Worm (Caenorhabditis elegans) whole organism, late embryonic: ENCODE results near the gene srx-2.

Source experiments
- C08G9.2 ChIP-seq: sonication (generic microtip); optimal IDR thresholded peaks from 2 replicates; lab custom pipeline; 2016; ENCODE audit warnings: mild to moderate bottlenecking, missing genetic modification characterization, moderate library complexity, missing compliant biosample characterization
- C38D4.7 ChIP-seq: fragments of 200-800 bp; sonication (Bioruptor generic); optimal IDR thresholded peaks from 2 replicates; lab custom pipeline; 2018; ENCODE audit warnings: mild to moderate bottlenecking, missing genetic modification characterization, moderate library complexity, missing compliant biosample characterization
- F13H6.1 ChIP-seq: sonication (generic microtip); optimal IDR thresholded peaks from 2 replicates; lab custom pipeline; 2016; ENCODE audit warnings: missing genetic modification characterization, missing compliant biosample characterization
- K09A11.1 ChIP-seq: sonication (generic microtip); optimal IDR thresholded peaks from 2 replicates; lab custom pipeline; 2017; ENCODE audit warnings: antibody characterized with exemption, mild to moderate bottlenecking, missing genetic modification characterization, missing compliant biosample characterization; ENCODE audit not compliant: insufficient read depth
- T23F11.4 ChIP-seq: fragments of 200-800 bp; sonication (Bioruptor generic); optimal IDR thresholded peaks from 2 replicates; lab custom pipeline; 2018; ENCODE audit warnings: mild to moderate bottlenecking, missing genetic modification characterization, missing compliant biosample characterization
- Y22D7AL.16 ChIP-seq: sonication (generic microtip); optimal IDR thresholded peaks from 2 replicates; lab custom pipeline; 2016; ENCODE audit warnings: missing genetic modification characterization, missing compliant biosample characterization
- ama-1 ChIP-seq: fragments of 150-350 bp; optimal IDR thresholded peaks from 2 replicates; lab custom pipeline; 2014
- ceh-14 ChIP-seq: sonication (generic microtip); optimal IDR thresholded peaks from 2 replicates; lab custom pipeline; 2016; ENCODE audit warnings: missing genotype, missing genetic modification characterization, missing compliant biosample characterization
- ceh-19 ChIP-seq: fragments of 200-800 bp; sonication (Bioruptor generic); optimal IDR thresholded peaks from 2 replicates; lab custom pipeline; 2018; ENCODE audit warnings: mild to moderate bottlenecking, missing genetic modification characterization, missing compliant biosample characterization
- ceh-2 ChIP-seq: sonication (generic microtip); optimal IDR thresholded peaks from 2 replicates; lab custom pipeline; 2016; ENCODE audit warnings: missing genotype, missing genetic modification characterization, missing compliant biosample characterization
- ceh-24 ChIP-seq: sonication (generic microtip); optimal IDR thresholded peaks from 2 replicates; lab custom pipeline; 2016; ENCODE audit warnings: mild to moderate bottlenecking, missing genetic modification characterization, missing compliant biosample characterization
- ceh-31 ChIP-seq: sonication (generic microtip); optimal IDR thresholded peaks from 2 replicates; lab custom pipeline; 2016; ENCODE audit warnings: missing genetic modification characterization, missing compliant biosample characterization
- ceh-34 ChIP-seq: sonication (generic microtip); optimal IDR thresholded peaks from 2 replicates; lab custom pipeline; 2016; ENCODE audit warnings: mild to moderate bottlenecking, missing genetic modification characterization, missing compliant biosample characterization
- ceh-45 ChIP-seq: fragments of 200-800 bp; sonication (Bioruptor generic); IDR thresholded peaks from 2 replicates; pipeline ENCODE4 v1.3.6; 2022; ENCODE audit warnings: missing genetic modification reagents, missing genetic modification characterization, missing compliant biosample characterization
- ceh-48 ChIP-seq: sonication (generic microtip); optimal IDR thresholded peaks from 2 replicates; lab custom pipeline; 2016; ENCODE audit warnings: missing genetic modification characterization, inconsistent platforms, missing compliant biosample characterization
- ceh-9 ChIP-seq: sonication (generic microtip); optimal IDR thresholded peaks from 2 replicates; lab custom pipeline; 2016; ENCODE audit warnings: mild to moderate bottlenecking, missing genetic modification characterization, inconsistent platforms, missing compliant biosample characterization
- dmd-4 ChIP-seq: sonication (generic microtip); optimal IDR thresholded peaks from 2 replicates; lab custom pipeline; 2016; ENCODE audit warnings: borderline replicate concordance, missing genetic modification characterization, missing compliant biosample characterization
- dve-1 ChIP-seq: sonication (generic microtip); optimal IDR thresholded peaks from 2 replicates; lab custom pipeline; 2017; ENCODE audit warnings: antibody characterized with exemption, mild to moderate bottlenecking, missing genetic modification characterization, missing compliant biosample characterization
- elt-2 ChIP-seq: sonication (generic microtip); optimal IDR thresholded peaks from 2 replicates; lab custom pipeline; 2016; ENCODE audit warnings: missing genetic modification reagents, missing genetic modification characterization, missing compliant biosample characterization
- ets-4 ChIP-seq: sonication (generic microtip); optimal IDR thresholded peaks from 2 replicates; lab custom pipeline; 2016; ENCODE audit warnings: missing genetic modification characterization, missing compliant biosample characterization
- eyg-1 ChIP-seq: sonication (generic microtip); optimal IDR thresholded peaks from 2 replicates; lab custom pipeline; 2016; ENCODE audit warnings: missing genotype, missing genetic modification characterization, missing compliant biosample characterization
- hlh-13 ChIP-seq: fragments of 200-800 bp; sonication (Bioruptor generic); optimal IDR thresholded peaks from 2 replicates; lab custom pipeline; 2018; ENCODE audit warnings: mild to moderate bottlenecking, missing genetic modification characterization, missing compliant biosample characterization
- hlh-15 ChIP-seq: sonication (generic microtip); optimal IDR thresholded peaks from 2 replicates; lab custom pipeline; 2016; ENCODE audit warnings: missing genetic modification characterization, missing compliant biosample characterization
- hlh-30 ChIP-seq: sonication (generic microtip); optimal IDR thresholded peaks from 2 replicates; lab custom pipeline; 2017; ENCODE audit warnings: antibody characterized with exemption, missing genetic modification characterization, missing compliant biosample characterization; ENCODE audit not compliant: insufficient read depth
- hlh-8 ChIP-seq: sonication (generic microtip); optimal IDR thresholded peaks from 2 replicates; lab custom pipeline; 2016; ENCODE audit warnings: missing genotype, missing genetic modification characterization, missing compliant biosample characterization
- lin-11 ChIP-seq: fragments of 200-800 bp; sonication (Bioruptor generic); optimal IDR thresholded peaks from 2 replicates; lab custom pipeline; 2018; ENCODE audit warnings: mild to moderate bottlenecking, missing genetic modification characterization, missing compliant biosample characterization
- mec-3 ChIP-seq: sonication (generic microtip); optimal IDR thresholded peaks from 2 replicates; lab custom pipeline; 2016; ENCODE audit warnings: borderline replicate concordance, missing genetic modification characterization, missing compliant biosample characterization
- nfya-1 ChIP-seq: sonication (generic microtip); optimal IDR thresholded peaks from 2 replicates; lab custom pipeline; 2017; ENCODE audit warnings: missing genetic modification characterization, mild to moderate bottlenecking, missing compliant biosample characterization, antibody characterized with exemption, moderate library complexity
- nhr-11 ChIP-seq: fragments of 150-350 bp; optimal IDR thresholded peaks from 2 replicates; lab custom pipeline; 2014; ENCODE audit warnings: missing biosample characterization, missing genetic modification characterization
- npax-4 ChIP-seq: sonication (generic microtip); optimal IDR thresholded peaks from 2 replicates; lab custom pipeline; 2016; ENCODE audit warnings: missing genetic modification characterization, missing compliant biosample characterization
- odd-2 ChIP-seq: sonication (generic microtip); optimal IDR thresholded peaks from 2 replicates; lab custom pipeline; 2017; ENCODE audit warnings: antibody characterized with exemption, mild to moderate bottlenecking, missing genetic modification characterization, missing compliant biosample characterization
- pag-3 ChIP-seq: sonication (generic microtip); optimal IDR thresholded peaks from 2 replicates; lab custom pipeline; 2016; ENCODE audit warnings: missing compliant biosample characterization, missing genetic modification characterization, borderline replicate concordance
- pat-9 ChIP-seq: fragments of 200-800 bp; sonication (Bioruptor generic); optimal IDR thresholded peaks from 2 replicates; lab custom pipeline; 2018; ENCODE audit warnings: mild to moderate bottlenecking, missing genetic modification characterization, moderate library complexity, missing compliant biosample characterization
- pax-1 ChIP-seq: fragments of 150-350 bp; optimal IDR thresholded peaks from 2 replicates; lab custom pipeline; 2014; ENCODE audit warnings: missing biosample characterization, missing genetic modification characterization
- pha-2 ChIP-seq: sonication (generic microtip); optimal IDR thresholded peaks from 2 replicates; lab custom pipeline; 2017; ENCODE audit warnings: mild to moderate bottlenecking, missing genetic modification characterization, missing compliant biosample characterization
- pqm-1 ChIP-seq: sonication (generic microtip); optimal IDR thresholded peaks from 2 replicates; lab custom pipeline; 2016; ENCODE audit warnings: missing genetic modification characterization, missing compliant biosample characterization
- pros-1 ChIP-seq: fragments of 150-350 bp; optimal IDR thresholded peaks from 2 replicates; lab custom pipeline; 2014; ENCODE audit warnings: missing biosample characterization, missing genetic modification reagents, missing genetic modification characterization
- ref-2 ChIP-seq: sonication (generic microtip); optimal IDR thresholded peaks from 2 replicates; lab custom pipeline; 2016; ENCODE audit warnings: missing genetic modification characterization, missing compliant biosample characterization
- rnt-1 ChIP-seq: sonication (generic microtip); optimal IDR thresholded peaks from 2 replicates; lab custom pipeline; 2016; ENCODE audit warnings: missing genetic modification characterization, missing compliant biosample characterization
- ttx-3 ChIP-seq: sonication (generic microtip); optimal IDR thresholded peaks from 2 replicates; lab custom pipeline; 2016; ENCODE audit warnings: missing genetic modification reagents, missing genetic modification characterization, missing compliant biosample characterization
- unc-42 ChIP-seq: sonication (generic microtip); optimal IDR thresholded peaks from 2 replicates; lab custom pipeline; 2016; ENCODE audit warnings: missing genotype, missing genetic modification characterization, missing compliant biosample characterization
- unc-86 ChIP-seq: sonication (generic microtip); optimal IDR thresholded peaks from 2 replicates; lab custom pipeline; 2016; ENCODE audit warnings: missing genetic modification characterization, missing compliant biosample characterization
- zip-5 ChIP-seq: sonication (generic microtip); optimal IDR thresholded peaks from 2 replicates; lab custom pipeline; 2016; ENCODE audit warnings: missing genetic modification characterization, missing compliant biosample characterization
- ztf-16 ChIP-seq: sonication (generic microtip); optimal IDR thresholded peaks from 2 replicates; lab custom pipeline; 2017; ENCODE audit warnings: missing genetic modification characterization, missing compliant biosample characterization

Gene srx-2

ce11 chrV:9013765-9014164 is 4.5 kb downstream of the srx-2 start, which contains the start of gene srh-201:
Gene srh-201 (minus strand): TSS chrV:9013865.
- TF ChIP-seq npax-4 (tag; lab: Kevin White, UChicago) (no peak), zip-5 (tag; lab: Kevin White, UChicago) (no peak), F13H6.1 (tag; lab: Kevin White, UChicago) (no peak), nfya-1 (no peak), ceh-9 (no peak), pax-1 (tag; lab: Kevin White, UChicago) (no peak), Y22D7AL.16 (tag; lab: Kevin White, UChicago) (no peak), pqm-1 (tag; lab: Kevin White, UChicago) (no peak), nhr-11 (tag; lab: Kevin White, UChicago) (no peak), dmd-4 (tag; lab: Kevin White, UChicago) (no peak), ttx-3 (tag; lab: Kevin White, UChicago) (no peak), hlh-8 (no peak), hlh-15 (no peak), rnt-1 (tag; lab: Kevin White, UChicago) (no peak), mec-3 (tag; lab: Kevin White, UChicago) (no peak), C08G9.2 (tag; lab: Kevin White, UChicago) (no peak), lin-11 (no peak), unc-86 (tag; lab: Kevin White, UChicago) (no peak), ceh-2 (tag; lab: Kevin White, UChicago) (no peak), ceh-45 (GFP tag; lab: Robert Waterston, UW) (no peak)

- TF ChIP-seq hlh-13: no peak
- no peak for TF ChIP-seq lin-11
- TF ChIP-seq unc-42 (tag; lab: Kevin White, UChicago): no peak
- TF ChIP-seq ceh-48 (tag; lab: Kevin White, UChicago): no peak
- no peak for TF ChIP-seq ceh-34 (tag; lab: Kevin White, UChicago)
- TF ChIP-seq K09A11.1 (tag; lab: Kevin White, UChicago): no peak
- no peak for TF ChIP-seq ceh-24 (tag; lab: Kevin White, UChicago)
- TF ChIP-seq elt-2 (tag; lab: Kevin White, UChicago): no peak
Measured at ce11 chrV:9015540-9015939, 6.3 kb downstream of the srx-2 start, which contains the start of gene srt-18. Gene srt-18 (minus strand): TSS chrV:9015640.

- TF ChIP-seq ceh-14 (tag; lab: Kevin White, UChicago) (no peak), npax-4 (tag; lab: Kevin White, UChicago) (no peak), Y22D7AL.16 (tag; lab: Kevin White, UChicago) (no peak), ceh-19 (no peak), eyg-1 (tag; lab: Kevin White, UChicago) (no peak), odd-2 (tag; lab: Kevin White, UChicago) (no peak), pat-9 (tag; lab: Kevin White, UChicago) (no peak), ama-1 (lab: Kevin White, UChicago) (no peak), hlh-30 (no peak), ets-4 (tag; lab: Kevin White, UChicago) (no peak), C38D4.7 (GFP tag; lab: Kevin White, UChicago) (no peak)
- TF ChIP-seq, all 69 proteins: peak for 0
Measured at ce11 chrV:9016479-9016878, 7.2 kb downstream of the srx-2 start, which contains the start of gene oac-40. Gene oac-40 (plus strand): TSS chrV:9016779.

ce11 chrV:9018871-9019270 is 9.6 kb downstream of the srx-2 start:
- TF ChIP-seq pros-1 (tag; lab: Kevin White, UChicago): no peak
- no peak for TF ChIP-seq hlh-13
- no peak for TF ChIP-seq pha-2 (tag; lab: Kevin White, UChicago)
- TF ChIP-seq ceh-48 (tag; lab: Kevin White, UChicago): no peak
- TF ChIP-seq dve-1 (tag; lab: Kevin White, UChicago): no peak
- no peak for TF ChIP-seq dmd-4 (tag; lab: Kevin White, UChicago)
- TF ChIP-seq nhr-11 (tag; lab: Kevin White, UChicago): no peak
- TF ChIP-seq npax-4 (tag; lab: Kevin White, UChicago): no peak
- TF ChIP-seq T23F11.4 (GFP tag; lab: Kevin White, UChicago): no peak
- no peak for TF ChIP-seq ceh-2 (tag; lab: Kevin White, UChicago)
- TF ChIP-seq pag-3 (tag; lab: Kevin White, UChicago): no peak
- no peak for TF ChIP-seq ztf-16 (tag; lab: Kevin White, UChicago)
- no peak for TF ChIP-seq ceh-31 (tag; lab: Kevin White, UChicago)
- TF ChIP-seq ref-2: no peak
- TF ChIP-seq ets-4 (tag; lab: Kevin White, UChicago): no peak
- no peak for TF ChIP-seq hlh-30
- TF ChIP-seq ceh-24 (tag; lab: Kevin White, UChicago): no peak
- TF ChIP-seq ceh-19: no peak
- no peak for TF ChIP-seq mec-3 (tag; lab: Kevin White, UChicago)
